Worm (Caenorhabditis elegans) whole organism, L1 larva: ENCODE results near the gene dmsr-16.

Experiments used
- C34B4.2 ChIP-seq: sonication (generic microtip); optimal IDR thresholded peaks from 2 replicates; lab custom pipeline; 2017; ENCODE audit warnings: mild to moderate bottlenecking, missing genetic modification characterization, missing compliant biosample characterization
- F16B12.6 ChIP-seq: fragments of 150-350 bp; optimal IDR thresholded peaks from 2 replicates; lab custom pipeline; 2014; ENCODE audit warnings: missing biosample characterization, missing genetic modification characterization
- aly-2 ChIP-seq: fragments of 150-350 bp; optimal IDR thresholded peaks from 2 replicates; lab custom pipeline; 2014; ENCODE audit warnings: missing biosample characterization, missing genetic modification characterization
- ceh-63 ChIP-seq: fragments of 200-800 bp; sonication (Bioruptor generic); optimal IDR thresholded peaks from 2 replicates; lab custom pipeline; 2018; ENCODE audit warnings: mild to moderate bottlenecking, missing genetic modification characterization, missing compliant biosample characterization
- ceh-88 ChIP-seq: fragments of 200-800 bp; sonication (Bioruptor generic); IDR thresholded peaks from 2 replicates; pipeline ENCODE4 v1.3.6; 2022; ENCODE audit warnings: missing genetic modification characterization, missing compliant biosample characterization
- ceh-90 ChIP-seq: sonication (generic microtip); optimal IDR thresholded peaks from 2 replicates; lab custom pipeline; 2016; ENCODE audit warnings: missing genetic modification characterization, missing compliant biosample characterization
- efl-3 ChIP-seq: fragments of 200-800 bp; sonication (Bioruptor generic); optimal IDR thresholded peaks from 2 replicates; lab custom pipeline; 2018; ENCODE audit warnings: mild to moderate bottlenecking, missing genetic modification characterization, missing compliant biosample characterization
- egl-13 ChIP-seq: sonication (generic microtip); optimal IDR thresholded peaks from 2 replicates; lab custom pipeline; 2016; ENCODE audit warnings: missing genotype, missing genetic modification reagents, missing genetic modification characterization, missing compliant biosample characterization
- egl-27 ChIP-seq, 2 experiments: fragments of 150-350 bp in 1 of 2; sonication (generic microtip); optimal IDR thresholded peaks; 3 replicates each; lab custom pipeline; 2017 to 2018; ENCODE audit warnings: missing biosample characterization in 2 of 2, missing genetic modification characterization in 2 of 2, missing genetic modification reagents in 2 of 2
- fkh-8 ChIP-seq: sonication (generic microtip); optimal IDR thresholded peaks from 2 replicates; lab custom pipeline; 2016; ENCODE audit warnings: mild to moderate bottlenecking, missing genetic modification characterization, missing compliant biosample characterization
- fos-1 ChIP-seq: fragments of 150-350 bp; optimal IDR thresholded peaks from 2 replicates; lab custom pipeline; 2014; ENCODE audit warnings: missing biosample characterization, missing genetic modification characterization
- grh-1 ChIP-seq: fragments of 200-800 bp; sonication (Bioruptor generic); IDR thresholded peaks from 2 replicates; pipeline ENCODE4 v1.3.6; 2022; ENCODE audit warnings: missing genetic modification reagents, missing genetic modification characterization, missing compliant biosample characterization
- hlh-17 ChIP-seq: fragments of 200-800 bp; sonication (Bioruptor generic); optimal IDR thresholded peaks from 2 replicates; lab custom pipeline; 2018; ENCODE audit warnings: missing genetic modification characterization, mild to moderate bottlenecking, missing compliant biosample characterization, moderate library complexity, borderline replicate concordance
- hlh-4 ChIP-seq: sonication (generic microtip); optimal IDR thresholded peaks from 2 replicates; lab custom pipeline; 2016; ENCODE audit warnings: mild to moderate bottlenecking, missing genetic modification characterization, missing compliant biosample characterization
- hpl-2 ChIP-seq: fragments of 150-350 bp; optimal IDR thresholded peaks from 2 replicates; lab custom pipeline; 2014; ENCODE audit warnings: missing biosample characterization, missing genetic modification reagents, missing genetic modification characterization
- irx-1 ChIP-seq: sonication (generic microtip); optimal IDR thresholded peaks from 2 replicates; lab custom pipeline; 2016; ENCODE audit warnings: missing genetic modification characterization, missing compliant biosample characterization
- isw-1 ChIP-seq: fragments of 200-800 bp; sonication (Bioruptor generic); IDR thresholded peaks from 2 replicates; pipeline ENCODE4 v1.3.6; 2022; ENCODE audit warnings: missing genetic modification characterization, missing compliant biosample characterization
- lin-13 ChIP-seq: fragments of 150-350 bp; optimal IDR thresholded peaks from 2 replicates; lab custom pipeline; 2014; ENCODE audit warnings: missing biosample characterization, missing genetic modification reagents, missing genetic modification characterization
- lin-35 ChIP-seq, 2 experiments: fragments of 150-350 bp; optimal IDR thresholded peaks; 2 replicates each; lab custom pipeline; 2014; ENCODE audit warnings: missing biosample characterization in 2 of 2, missing genetic modification characterization in 2 of 2, missing genetic modification reagents in 2 of 2
- lin-39 ChIP-seq: fragments of 150-350 bp; optimal IDR thresholded peaks from 2 replicates; lab custom pipeline; 2014; ENCODE audit warnings: missing biosample characterization, missing genetic modification reagents, missing genetic modification characterization
- lir-3 ChIP-seq: sonication (generic microtip); optimal IDR thresholded peaks from 2 replicates; lab custom pipeline; 2016; ENCODE audit warnings: mild to moderate bottlenecking, missing genetic modification characterization, moderate library complexity, missing compliant biosample characterization; ENCODE audit not compliant: poor library complexity
- mef-2 ChIP-seq: fragments of 150-350 bp; optimal IDR thresholded peaks from 2 replicates; lab custom pipeline; 2014; ENCODE audit warnings: missing biosample characterization, missing genetic modification characterization
- mep-1 ChIP-seq: fragments of 150-350 bp; optimal IDR thresholded peaks from 2 replicates; lab custom pipeline; 2014; ENCODE audit warnings: missing biosample characterization, missing genetic modification characterization
- nhr-11 ChIP-seq: fragments of 150-350 bp; optimal IDR thresholded peaks from 2 replicates; lab custom pipeline; 2014; ENCODE audit warnings: missing biosample characterization, missing genetic modification characterization
- nhr-12 ChIP-seq: sonication (generic microtip); optimal IDR thresholded peaks from 2 replicates; lab custom pipeline; 2017; ENCODE audit warnings: missing biosample characterization, missing genetic modification characterization
- nhr-19 ChIP-seq: fragments of 200-800 bp; sonication (Bioruptor generic); conservative IDR thresholded peaks from 2 replicates; pipeline ENCODE4 v1.3.6; 2022; ENCODE audit warnings: missing genetic modification characterization, missing compliant biosample characterization
- nhr-20 ChIP-seq: sonication (generic microtip); optimal IDR thresholded peaks from 2 replicates; lab custom pipeline; 2016; ENCODE audit warnings: mild to moderate bottlenecking, missing genetic modification characterization, missing compliant biosample characterization
- nhr-28 ChIP-seq: fragments of 150-350 bp; optimal IDR thresholded peaks from 2 replicates; lab custom pipeline; 2014; ENCODE audit warnings: missing biosample characterization, missing genetic modification characterization
- nhr-47 ChIP-seq: sonication (generic microtip); optimal IDR thresholded peaks from 2 replicates; lab custom pipeline; 2016; ENCODE audit warnings: mild to moderate bottlenecking, missing genetic modification characterization, moderate library complexity, missing compliant biosample characterization
- nhr-71 ChIP-seq: sonication (generic microtip); optimal IDR thresholded peaks from 2 replicates; lab custom pipeline; 2016; ENCODE audit warnings: mild to moderate bottlenecking, missing genetic modification characterization, moderate library complexity, missing compliant biosample characterization
- nhr-77 ChIP-seq: fragments of 150-350 bp; optimal IDR thresholded peaks from 2 replicates; lab custom pipeline; 2014; ENCODE audit warnings: missing biosample characterization, missing genetic modification characterization
- nhr-85 ChIP-seq: sonication (generic microtip); peaks from one replicate; lab custom pipeline; 2016; ENCODE audit warnings: missing genetic modification characterization, inconsistent platforms, missing compliant biosample characterization
- pqm-1 ChIP-seq: sonication (generic microtip); optimal IDR thresholded peaks from 3 replicates; lab custom pipeline; 2017; ENCODE audit warnings: missing biosample characterization, missing genetic modification characterization
- skn-1 ChIP-seq: fragments of 150-350 bp; optimal IDR thresholded peaks from 2 replicates; lab custom pipeline; 2014; ENCODE audit warnings: missing biosample characterization, missing genetic modification characterization
- snu-23 ChIP-seq: sonication (generic microtip); optimal IDR thresholded peaks from 2 replicates; lab custom pipeline; 2016; ENCODE audit warnings: missing genetic modification characterization, missing compliant biosample characterization
- sox-4 ChIP-seq: sonication (generic microtip); optimal IDR thresholded peaks from 2 replicates; lab custom pipeline; 2016; ENCODE audit warnings: missing genetic modification characterization, missing compliant biosample characterization
- sptf-1 ChIP-seq: fragments of 150-350 bp; optimal IDR thresholded peaks from 2 replicates; lab custom pipeline; 2014; ENCODE audit warnings: missing biosample characterization, missing genetic modification characterization
- sup-37 ChIP-seq: fragments of 200-800 bp; sonication (Bioruptor generic); optimal IDR thresholded peaks from 2 replicates; lab custom pipeline; 2018; ENCODE audit warnings: mild to moderate bottlenecking, missing genetic modification characterization, missing compliant biosample characterization
- tbx-2 ChIP-seq: sonication (generic microtip); optimal IDR thresholded peaks from 2 replicates; lab custom pipeline; 2016; ENCODE audit warnings: missing genetic modification characterization, missing compliant biosample characterization
- unc-30 ChIP-seq: sonication (generic microtip); optimal IDR thresholded peaks from 2 replicates; lab custom pipeline; 2017; ENCODE audit warnings: missing biosample characterization, missing genetic modification characterization
- unc-62 ChIP-seq: fragments of 150-350 bp; optimal IDR thresholded peaks from 2 replicates; lab custom pipeline; 2014; ENCODE audit warnings: missing biosample characterization, missing genetic modification reagents, missing genetic modification characterization
- unc-86 ChIP-seq: sonication (generic microtip); optimal IDR thresholded peaks from 2 replicates; lab custom pipeline; 2016; ENCODE audit warnings: missing genetic modification characterization, missing compliant biosample characterization
- zag-1 ChIP-seq: fragments of 150-350 bp; optimal IDR thresholded peaks from 2 replicates; lab custom pipeline; 2014; ENCODE audit warnings: missing biosample characterization, missing genetic modification characterization

The dmsr-16 gene

DNA sequence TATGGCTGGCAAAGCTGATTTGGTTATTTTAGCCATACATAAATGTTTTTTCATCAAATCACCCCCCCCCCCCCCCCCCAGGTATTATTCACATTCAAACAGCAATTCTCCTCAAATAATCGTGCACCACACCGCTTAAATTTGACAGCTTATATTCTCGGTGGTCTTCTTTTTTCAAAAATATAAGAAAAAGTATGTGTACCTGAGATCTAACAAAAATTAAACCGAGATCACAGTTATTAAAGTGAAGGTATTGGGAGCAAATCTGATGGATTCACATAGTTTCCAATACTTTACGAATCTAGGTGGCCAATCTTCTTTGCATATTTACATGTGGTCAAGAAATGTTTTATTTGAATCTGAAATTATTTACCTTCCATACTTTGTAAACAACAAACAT lies 28.7 kb downstream of the dmsr-16 start, which contains the start of gene ZC404.15:
Gene ZC404.15 (plus strand): TSS at position 301 of the 400 bp plus-strand sequence.
- no peak for TF ChIP-seq grh-1 (GFP tag; lab: Robert Waterston, UW)
- TF ChIP-seq nhr-71 (tag; lab: Kevin White, UChicago): no peak

DNA sequence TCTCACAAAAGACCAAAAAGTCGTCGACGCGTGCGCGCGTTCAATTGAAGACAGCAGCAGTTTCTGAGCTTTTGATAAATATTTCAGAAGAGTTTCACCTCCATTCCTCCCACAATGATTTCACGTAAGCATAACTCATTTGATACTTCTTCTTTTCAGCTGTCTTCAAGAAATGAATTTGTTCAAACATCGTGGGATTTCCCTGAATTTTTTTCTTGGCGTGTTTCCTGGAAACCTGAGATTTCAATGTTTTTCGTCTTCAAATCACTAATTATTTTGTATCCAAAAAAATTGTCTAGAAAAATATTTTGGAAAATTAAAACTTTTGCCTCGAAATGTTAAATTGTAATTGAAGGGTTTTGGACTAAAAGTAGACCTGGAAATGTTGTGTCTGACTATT lies 30.4 kb downstream of the dmsr-16 start:
- TF ChIP-seq sox-4: no peak
- TF ChIP-seq tbx-2: no peak
- no peak for TF ChIP-seq F16B12.6
- no peak for TF ChIP-seq isw-1 (GFP tag; lab: Robert Waterston, UW)
- TF ChIP-seq mep-1 (tag; lab: Kevin White, UChicago): no peak
- no peak for TF ChIP-seq sup-37
- peak; percentile 67 for TF ChIP-seq fkh-8
- TF ChIP-seq lir-3 (tag; lab: Kevin White, UChicago): no peak
- no peak for TF ChIP-seq ceh-90 (tag; lab: Kevin White, UChicago)
- no peak for TF ChIP-seq zag-1 (tag; lab: Kevin White, UChicago)
- TF ChIP-seq hlh-17 (GFP tag; lab: Kevin White, UChicago): no peak
- TF ChIP-seq nhr-47 (tag; lab: Kevin White, UChicago): peak; percentile 15
- TF ChIP-seq lin-35 (GFP tag; optimal IDR thresholded peaks at IDR 0.05; lab: Kevin White, UChicago): no peak
- TF ChIP-seq snu-23: no peak
- peak; percentile 36 for TF ChIP-seq nhr-11
- TF ChIP-seq nhr-71 (tag; lab: Kevin White, UChicago): peak; percentile 59
- TF ChIP-seq skn-1: no peak
- TF ChIP-seq nhr-19: no peak
- TF ChIP-seq hlh-4 (tag; lab: Kevin White, UChicago): peak; percentile 89
- TF ChIP-seq efl-3 (GFP tag; lab: Kevin White, UChicago): no peak
- TF ChIP-seq ceh-88 (GFP tag; lab: Robert Waterston, UW): no peak
- TF ChIP-seq grh-1 (GFP tag; lab: Robert Waterston, UW): no peak

DNA sequence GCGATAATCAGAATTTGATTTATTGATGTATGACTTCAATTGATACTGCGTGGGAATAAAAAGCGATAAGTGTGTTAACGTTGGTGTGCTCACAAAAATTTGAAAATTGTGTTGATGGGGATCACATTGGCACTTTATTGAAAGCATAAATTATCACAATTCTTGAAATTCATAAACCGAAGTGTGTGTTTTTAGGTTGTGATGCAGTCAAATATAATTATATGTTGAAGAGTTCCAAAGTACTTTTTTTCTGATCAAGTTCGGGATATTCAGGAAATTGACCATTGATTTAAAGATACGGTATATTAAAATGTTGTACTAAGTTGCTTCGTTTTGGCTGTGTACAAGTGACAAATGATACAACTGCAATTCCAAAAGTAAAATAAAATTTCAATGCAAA lies 33.2 kb downstream of the dmsr-16 start, which contains the start of gene srh-28:
Gene srh-28 (minus strand): TSS at position 101 of the 400 bp plus-strand sequence.
- TF ChIP-seq egl-13 (tag; lab: Kevin White, UChicago) (no peak), egl-27 (tag; optimal IDR thresholded peaks at IDR 0.05; lab: Kevin White, UChicago) (no peak), fos-1 (no peak), sptf-1 (tag; lab: Kevin White, UChicago) (no peak), nhr-19 (no peak), nhr-71 (tag; lab: Kevin White, UChicago) (peak; percentile 17), nhr-12 (tag; lab: Kevin White, UChicago) (no peak), nhr-20 (no peak), lin-39 (tag; lab: Kevin White, UChicago) (no peak), fkh-8 (peak; percentile 49), ceh-88 (GFP tag; lab: Robert Waterston, UW) (no peak), pqm-1 (tag; lab: Kevin White, UChicago) (no peak), unc-62 (GFP tag; lab: Kevin White, UChicago) (no peak), nhr-28 (tag; lab: Kevin White, UChicago) (no peak), unc-30 (tag; lab: Kevin White, UChicago) (no peak), nhr-85 (no peak), irx-1 (tag; lab: Kevin White, UChicago) (no peak), C34B4.2 (no peak), nhr-47 (tag; lab: Kevin White, UChicago) (peak; percentile 30), mep-1 (tag; lab: Kevin White, UChicago) (no peak)

DNA sequence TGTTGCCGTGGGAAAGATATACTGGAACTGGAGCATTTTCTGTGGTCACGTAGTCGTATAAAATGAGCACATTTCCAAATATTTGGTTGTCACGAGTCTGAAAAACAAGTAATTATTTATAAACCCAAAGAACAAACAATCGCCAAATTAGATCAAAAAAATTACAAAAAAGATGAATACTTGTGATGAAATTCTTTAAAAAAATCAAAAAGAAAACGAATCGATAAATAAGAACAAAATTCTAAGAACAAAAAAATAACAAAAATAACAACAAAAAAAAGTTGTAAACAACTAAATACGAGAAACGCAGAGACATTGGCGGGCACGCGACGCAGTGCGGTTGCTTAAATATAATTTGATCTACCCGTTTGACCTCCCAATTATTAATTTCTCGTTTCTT lies 35.1 kb downstream of the dmsr-16 start, which contains the start of gene ZC404.16:
Gene ZC404.16 (minus strand): TSS at position 101 of the 400 bp plus-strand sequence.
- TF ChIP-seq hpl-2 (no peak), nhr-85 (no peak), sox-4 (no peak), aly-2 (tag; lab: Kevin White, UChicago) (no peak), unc-86 (no peak), mef-2 (tag; lab: Kevin White, UChicago) (no peak), sptf-1 (tag; lab: Kevin White, UChicago) (no peak), nhr-77 (tag; lab: Kevin White, UChicago) (no peak), ceh-63 (GFP tag; lab: Kevin White, UChicago) (no peak), lin-13 (no peak), fkh-8 (no peak), lir-3 (tag; lab: Kevin White, UChicago) (no peak), nhr-11 (no peak)
